Fruit fly (Drosophila melanogaster) whole organism, embryonic: Measurements from ENCODE around the gene CG14043.

ENCODE experiments used
- Abd-B ChIP-seq: fragments of 200-800 bp; sonication (Bioruptor generic); optimal IDR thresholded peaks from 2 replicates; lab custom pipeline; 2018; ENCODE audit warnings: missing biosample characterization, mild to moderate bottlenecking, missing genetic modification characterization, moderate library complexity
- BEAF-32 ChIP-seq: fragments of 200-800 bp; sonication (Bioruptor generic); optimal IDR thresholded peaks from 3 replicates; lab custom pipeline; 2017; ENCODE audit warnings: missing biosample characterization, missing genetic modification characterization, mild to moderate bottlenecking, moderate library complexity, missing genetic modification reagents
- Bdp1 ChIP-seq: fragments of 200-800 bp; sonication (Bioruptor generic); optimal IDR thresholded peaks from 3 replicates; lab custom pipeline; 2016; ENCODE audit warnings: missing biosample characterization, missing genetic modification characterization
- CG10431 ChIP-seq: fragments of 200-800 bp; sonication (Bioruptor generic); optimal IDR thresholded peaks from 3 replicates; lab custom pipeline; 2018; ENCODE audit warnings: missing biosample characterization, mild to moderate bottlenecking, missing genetic modification characterization
- CG12299 ChIP-seq: fragments of 200-800 bp; sonication (Bioruptor generic); optimal IDR thresholded peaks from 2 replicates; lab custom pipeline; 2018; ENCODE audit warnings: missing biosample characterization, mild to moderate bottlenecking, missing genetic modification characterization
- CG12942 ChIP-seq: fragments of 200-800 bp; sonication (Bioruptor generic); optimal IDR thresholded peaks from 3 replicates; lab custom pipeline; 2016; ENCODE audit warnings: missing biosample characterization, missing genetic modification characterization
- CG14710 ChIP-seq: fragments of 200-800 bp; sonication (Bioruptor generic); optimal IDR thresholded peaks from 3 replicates; lab custom pipeline; 2019; ENCODE audit warnings: missing biosample characterization, mild to moderate bottlenecking, missing genetic modification characterization, moderate library complexity
- CG1603 ChIP-seq: fragments of 200-800 bp; sonication (Bioruptor generic); optimal IDR thresholded peaks from 2 replicates; lab custom pipeline; 2019; ENCODE audit warnings: missing biosample characterization, mild to moderate bottlenecking, missing genetic modification characterization, moderate library complexity
- CG16813 ChIP-seq: fragments of 200-800 bp; sonication (Bioruptor generic); IDR thresholded peaks from 3 replicates; pipeline ENCODE4 v1.3.6; 2022; ENCODE audit warnings: missing biosample characterization, missing genetic modification characterization; ENCODE audit not compliant: partially characterized antibody
- CG1792 ChIP-seq: fragments of 200-800 bp; sonication (Bioruptor generic); optimal IDR thresholded peaks from 2 replicates; lab custom pipeline; 2016; ENCODE audit warnings: missing biosample characterization, missing genetic modification characterization
- CG18764 ChIP-seq: fragments of 200-800 bp; sonication (Bioruptor generic); optimal IDR thresholded peaks from 3 replicates; lab custom pipeline; 2016; ENCODE audit warnings: missing biosample characterization, missing genetic modification characterization
- CG2120 ChIP-seq: fragments of 200-800 bp; sonication (Bioruptor generic); optimal IDR thresholded peaks from 3 replicates; lab custom pipeline; 2016; ENCODE audit warnings: missing biosample characterization, missing genetic modification characterization
- CG32532 ChIP-seq: fragments of 200-800 bp; sonication (Bioruptor generic); IDR thresholded peaks from 2 replicates; pipeline ENCODE4 v1.3.6; 2022; ENCODE audit warnings: missing biosample characterization, missing genetic modification characterization
- CG32767 ChIP-seq: fragments of 200-800 bp; sonication (Bioruptor generic); IDR thresholded peaks from 2 replicates; pipeline ENCODE4 v1.3.6; 2022; ENCODE audit warnings: missing biosample characterization, missing genetic modification characterization
- CG34224 ChIP-seq: fragments of 200-800 bp; sonication (Bioruptor generic); IDR thresholded peaks from 3 replicates; pipeline ENCODE4 v1.3.6; 2022; ENCODE audit warnings: missing biosample characterization, missing genetic modification characterization; ENCODE audit not compliant: partially characterized antibody
- CG6791 ChIP-seq: fragments of 200-800 bp; sonication (Bioruptor generic); IDR thresholded peaks from 3 replicates; pipeline ENCODE4 v1.3.6; 2022; ENCODE audit warnings: missing biosample characterization, missing genetic modification characterization; ENCODE audit not compliant: partially characterized antibody
- CG7786 ChIP-seq: fragments of 200-800 bp; sonication (Bioruptor generic); optimal IDR thresholded peaks from 2 replicates; lab custom pipeline; 2016; ENCODE audit warnings: missing biosample characterization, missing genetic modification characterization
- CG8089 ChIP-seq: fragments of 200-800 bp; sonication (Bioruptor generic); optimal IDR thresholded peaks from 3 replicates; lab custom pipeline; 2016; ENCODE audit warnings: missing biosample characterization, missing genetic modification characterization
- Dfd ChIP-seq, 2 experiments: fragments of >200 bp; optimal IDR thresholded peaks; 2 replicates each; lab custom pipeline; 2017; ENCODE audit warnings: missing biosample characterization in 2 of 2, missing genetic modification characterization in 2 of 2
- Doc3 ChIP-seq: fragments of 200-800 bp; sonication (Bioruptor generic); IDR thresholded peaks from 3 replicates; pipeline ENCODE4 v1.3.6; 2022; ENCODE audit warnings: missing biosample characterization, missing genetic modification characterization; ENCODE audit not compliant: partially characterized antibody
- Dp ChIP-seq: fragments of 200-800 bp; sonication (Bioruptor generic); optimal IDR thresholded peaks from 2 replicates; lab custom pipeline; 2018; ENCODE audit warnings: missing biosample characterization, mild to moderate bottlenecking, missing genetic modification characterization, moderate library complexity
- Hmx ChIP-seq: fragments of 200-800 bp; sonication (Bioruptor generic); optimal IDR thresholded peaks from 2 replicates; lab custom pipeline; 2016; ENCODE audit warnings: missing biosample characterization, missing genetic modification characterization
- Lhr ChIP-seq: fragments of 200-800 bp; sonication (Bioruptor generic); optimal IDR thresholded peaks from 3 replicates; lab custom pipeline; 2017; ENCODE audit warnings: mild to moderate bottlenecking, missing biosample characterization, missing genetic modification reagents, missing genetic modification characterization
- MTF-1 ChIP-seq: fragments of 200-800 bp; sonication (Bioruptor generic); optimal IDR thresholded peaks from 2 replicates; lab custom pipeline; 2018; ENCODE audit warnings: missing biosample characterization, mild to moderate bottlenecking, missing genetic modification characterization, borderline replicate concordance
- Max ChIP-seq: fragments of 200-800 bp; sonication (Bioruptor generic); optimal IDR thresholded peaks from 2 replicates; lab custom pipeline; 2016; ENCODE audit warnings: missing biosample characterization, mild to moderate bottlenecking, missing genetic modification characterization
- Ptx1 ChIP-seq: fragments of 200-800 bp; sonication (Bioruptor generic); IDR thresholded peaks from 2 replicates; pipeline ENCODE4 v1.3.6; 2022; ENCODE audit warnings: missing biosample characterization, missing genetic modification characterization
- Taf1 ChIP-seq: fragments of 200-800 bp; sonication (Bioruptor generic); IDR thresholded peaks from 2 replicates; pipeline ENCODE4 v1.3.6; 2022; ENCODE audit warnings: missing biosample characterization, missing genetic modification characterization
- ase ChIP-seq: fragments of 200-800 bp; sonication (Bioruptor generic); IDR thresholded peaks from 3 replicates; pipeline ENCODE4 v1.3.6; 2022; ENCODE audit warnings: missing biosample characterization, missing genetic modification characterization
- bcd ChIP-seq: fragments of 200-800 bp; sonication (Bioruptor generic); optimal IDR thresholded peaks from 2 replicates; lab custom pipeline; 2017; ENCODE audit warnings: missing biosample characterization, mild to moderate bottlenecking, missing genetic modification characterization
- bowl ChIP-seq: fragments of 200-800 bp; sonication (Bioruptor generic); IDR thresholded peaks from 2 replicates; pipeline ENCODE4 v1.3.6; 2022; ENCODE audit warnings: missing biosample characterization, missing genetic modification characterization
- caup ChIP-seq: fragments of 200-800 bp; sonication (Bioruptor generic); optimal IDR thresholded peaks from 3 replicates; lab custom pipeline; 2017; ENCODE audit warnings: missing biosample characterization, mild to moderate bottlenecking, missing genetic modification characterization, moderate library complexity; ENCODE audit not compliant: severe bottlenecking
- chm ChIP-seq: fragments of 200-800 bp; sonication (Bioruptor generic); IDR thresholded peaks from 2 replicates; pipeline ENCODE4 v1.3.6; 2022; ENCODE audit warnings: missing biosample characterization, missing genetic modification characterization
- cwo ChIP-seq: fragments of 200-800 bp; sonication (Bioruptor generic); optimal IDR thresholded peaks from 3 replicates; lab custom pipeline; 2017; ENCODE audit warnings: missing biosample characterization, missing genetic modification characterization, mild to moderate bottlenecking, moderate library complexity, missing genetic modification reagents
- dimm ChIP-seq: fragments of 200-800 bp; sonication (Bioruptor generic); IDR thresholded peaks from 2 replicates; pipeline ENCODE4 v1.3.6; 2022; ENCODE audit warnings: missing biosample characterization, missing genetic modification characterization
- exex ChIP-seq: fragments of 200-800 bp; sonication (Bioruptor generic); optimal IDR thresholded peaks from 4 replicates; lab custom pipeline; 2018; ENCODE audit warnings: missing biosample characterization, mild to moderate bottlenecking, missing genetic modification characterization, moderate library complexity
- fd3F ChIP-seq: fragments of 200-800 bp; sonication (Bioruptor generic); optimal IDR thresholded peaks from 2 replicates; lab custom pipeline; 2018; ENCODE audit warnings: missing biosample characterization, mild to moderate bottlenecking, missing genetic modification characterization, moderate library complexity
- grn ChIP-seq: fragments of 200-800 bp; sonication (Bioruptor generic); optimal IDR thresholded peaks from 3 replicates; lab custom pipeline; 2017; ENCODE audit warnings: missing biosample characterization, missing genetic modification characterization
- gsb-n ChIP-seq: fragments of 200-800 bp; sonication (Bioruptor generic); optimal IDR thresholded peaks from 3 replicates; lab custom pipeline; 2018; ENCODE audit warnings: missing biosample characterization, mild to moderate bottlenecking, missing genetic modification characterization
- her ChIP-seq: fragments of 200-800 bp; sonication (Bioruptor generic); optimal IDR thresholded peaks from 2 replicates; lab custom pipeline; 2016; ENCODE audit warnings: missing biosample characterization, missing genetic modification characterization
- luna ChIP-seq: fragments of 200-800 bp; sonication (Bioruptor generic); optimal IDR thresholded peaks from 2 replicates; lab custom pipeline; 2016; ENCODE audit warnings: missing biosample characterization, missing genetic modification characterization
- shn ChIP-seq: fragments of 200-800 bp; sonication (Bioruptor generic); optimal IDR thresholded peaks from 3 replicates; lab custom pipeline; 2016; ENCODE audit warnings: missing biosample characterization, missing genetic modification characterization
- sr ChIP-seq: fragments of 200-800 bp; sonication (Bioruptor generic); IDR thresholded peaks from 3 replicates; pipeline ENCODE4 v1.3.6; 2022; ENCODE audit warnings: missing biosample characterization, missing genetic modification characterization
- ttk ChIP-seq: fragments of 200-800 bp; sonication (Bioruptor generic); IDR thresholded peaks from 2 replicates; pipeline ENCODE4 v2.1.2; 2022; ENCODE audit warnings: missing biosample characterization, missing genetic modification characterization
- tup ChIP-seq: fragments of 200-800 bp; sonication (Bioruptor generic); optimal IDR thresholded peaks from 2 replicates; lab custom pipeline; 2016; ENCODE audit warnings: missing biosample characterization, mild to moderate bottlenecking, missing genetic modification characterization, moderate library complexity
- wdn ChIP-seq: fragments of 200-800 bp; sonication (Bioruptor generic); IDR thresholded peaks from 2 replicates; pipeline ENCODE4 v1.3.6; 2022; ENCODE audit warnings: missing biosample characterization, missing genetic modification characterization
- wek ChIP-seq: fragments of 200-800 bp; sonication (Bioruptor generic); optimal IDR thresholded peaks from 3 replicates; lab custom pipeline; 2018; ENCODE audit warnings: missing biosample characterization, mild to moderate bottlenecking, missing genetic modification characterization, moderate library complexity
- zen2 ChIP-seq: fragments of 200-800 bp; sonication (Bioruptor generic); IDR thresholded peaks from 3 replicates; pipeline ENCODE4 v1.3.6; 2022; ENCODE audit warnings: missing biosample characterization, missing genetic modification characterization; ENCODE audit not compliant: partially characterized antibody
- zfh2 ChIP-seq: fragments of 200-800 bp; sonication (Bioruptor generic); optimal IDR thresholded peaks from 2 replicates; lab custom pipeline; 2016; ENCODE audit warnings: missing biosample characterization, missing genetic modification characterization

CG14043 gene

DNA sequence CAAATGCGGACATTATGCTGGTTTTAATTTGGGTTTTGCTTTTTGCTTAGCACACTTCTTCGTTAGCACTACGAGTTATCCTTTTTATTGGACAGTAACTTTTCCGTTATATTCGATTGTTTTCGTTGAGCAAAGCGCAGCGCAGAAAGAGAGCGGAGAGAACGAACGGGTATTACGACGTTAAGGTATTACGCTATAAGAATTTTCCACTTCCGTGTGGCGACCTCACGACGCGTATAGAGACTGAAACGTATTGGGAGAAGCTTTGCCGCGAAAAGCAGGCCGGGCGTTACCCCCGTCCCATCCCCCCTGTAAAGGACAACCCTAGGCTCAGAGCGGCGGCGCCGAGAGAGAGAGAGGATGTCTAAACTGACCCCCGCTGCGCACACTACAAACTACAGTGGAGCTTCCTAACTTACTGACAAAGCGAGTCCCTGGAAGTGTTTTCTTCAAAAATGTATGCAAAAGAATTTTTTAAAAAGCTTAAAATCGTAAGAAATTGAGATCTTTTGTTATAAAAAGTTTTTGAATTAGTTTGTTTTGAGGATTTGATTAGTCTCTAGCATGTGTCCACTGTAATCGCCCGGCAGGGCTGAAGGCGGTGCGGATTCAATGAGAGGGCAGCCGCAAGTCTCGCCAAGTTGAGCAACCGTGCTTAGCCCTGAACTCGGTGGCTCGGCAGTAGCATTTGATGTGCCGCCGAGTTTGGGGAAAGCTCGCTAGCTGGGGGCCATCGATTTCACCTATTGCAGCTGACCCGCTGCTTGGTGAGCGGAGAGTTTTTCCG lies 33.4 kb downstream of the CG14043 start (continued):
- peak; percentile 95 for TF ChIP-seq wdn (GFP tag; lab: Robert Waterston, UW)
- TF ChIP-seq CG18764 (GFP tag; lab: Kevin White, UChicago): peak; percentile 84
- peak; percentile 60 for TF ChIP-seq grn (GFP tag; lab: Kevin White, UChicago)
- peak; percentile 84 for TF ChIP-seq CG14710 (tag; lab: Kevin White, UChicago)
- TF ChIP-seq chm: peak; percentile 94
- peak; percentile 84 for TF ChIP-seq CG12942
- peak; percentile 89 for TF ChIP-seq Bdp1 (GFP tag; lab: Kevin White, UChicago)
- TF ChIP-seq bcd (GFP tag; lab: Kevin White, UChicago): peak; percentile 94
- TF ChIP-seq BEAF-32 (GFP tag; lab: Kevin White, UChicago): peak; percentile 6
- TF ChIP-seq CG34224 (GFP tag; lab: Robert Waterston, UW): no peak
- no peak for TF ChIP-seq CG6791
- TF ChIP-seq Lhr (GFP tag; lab: Kevin White, UChicago): peak; percentile 67
- peak; percentile 88 for TF ChIP-seq gsb-n (tag; lab: Kevin White, UChicago)
- peak; percentile 95 for TF ChIP-seq her
- peak; percentile 82 for TF ChIP-seq CG1603 (tag; lab: Kevin White, UChicago)
- peak; percentile 93 for TF ChIP-seq CG32767 (GFP tag; lab: Robert Waterston, UW)
- no peak for TF ChIP-seq Doc3 (GFP tag; lab: Robert Waterston, UW)
- peak; percentile 94 for TF ChIP-seq CG1792 (GFP tag; lab: Kevin White, UChicago)
- TF ChIP-seq ttk (GFP tag; lab: Robert Waterston, UW): peak; percentile 93
- TF ChIP-seq ase: peak; percentile 94
- peak; percentile 90 for TF ChIP-seq dimm
- TF ChIP-seq Dp (GFP tag; lab: Kevin White, UChicago): no peak
- TF ChIP-seq Hmx (GFP tag; lab: Kevin White, UChicago): peak; percentile 74
- peak; percentile 93 for TF ChIP-seq luna (GFP tag; lab: Kevin White, UChicago)
- no peak for TF ChIP-seq zen2 (GFP tag; lab: Robert Waterston, UW)
- peak; percentile 91 for TF ChIP-seq shn (GFP tag; lab: Kevin White, UChicago)
- TF ChIP-seq sr: peak; percentile 62
- TF ChIP-seq bowl (GFP tag; lab: Robert Waterston, UW): peak; percentile 84; the same call in 1 of the 2 replicates
- TF ChIP-seq MTF-1: peak; percentile 76
- TF ChIP-seq Ptx1: peak; percentile 97
- peak; percentile 91 for TF ChIP-seq Abd-B (GFP tag; lab: Kevin White, UChicago)
- peak; percentile 97 for TF ChIP-seq caup (GFP tag; lab: Kevin White, UChicago)
- no peak for TF ChIP-seq Dfd (GFP tag; optimal IDR thresholded peaks at IDR 0.05; lab: Kevin White, UChicago)
- TF ChIP-seq CG2120 (GFP tag; lab: Kevin White, UChicago): peak; percentile 99
- peak; percentile 85 for TF ChIP-seq Max (GFP tag; lab: Kevin White, UChicago)
- TF ChIP-seq CG12299 (tag; lab: Kevin White, UChicago): peak; percentile 95
- peak; percentile 65 for TF ChIP-seq CG10431 (GFP tag; lab: Kevin White, UChicago)
- TF ChIP-seq cwo (GFP tag; lab: Kevin White, UChicago): peak; percentile 95
- TF ChIP-seq CG8089 (GFP tag; lab: Kevin White, UChicago): peak; percentile 87
- TF ChIP-seq fd3F (GFP tag; lab: Kevin White, UChicago): peak; percentile 94
- peak; percentile 97 for TF ChIP-seq CG32532 (GFP tag; lab: Robert Waterston, UW)
- peak; percentile 95 for TF ChIP-seq zfh2 (GFP tag; lab: Kevin White, UChicago)
- TF ChIP-seq CG7786: peak; percentile 97
- TF ChIP-seq CG16813 (GFP tag; lab: Robert Waterston, UW): no peak
- peak; percentile 90 for TF ChIP-seq tup (GFP tag; lab: Kevin White, UChicago)
- TF ChIP-seq exex (tag; lab: Kevin White, UChicago): peak; percentile 88
- peak; percentile 44 for TF ChIP-seq wek (GFP tag; lab: Kevin White, UChicago)
- TF ChIP-seq Taf1 (GFP tag; lab: Robert Waterston, UW): peak; percentile 94
